Worm (Caenorhabditis elegans): ENCODE results near the gene H04M03.12.

DNA sequence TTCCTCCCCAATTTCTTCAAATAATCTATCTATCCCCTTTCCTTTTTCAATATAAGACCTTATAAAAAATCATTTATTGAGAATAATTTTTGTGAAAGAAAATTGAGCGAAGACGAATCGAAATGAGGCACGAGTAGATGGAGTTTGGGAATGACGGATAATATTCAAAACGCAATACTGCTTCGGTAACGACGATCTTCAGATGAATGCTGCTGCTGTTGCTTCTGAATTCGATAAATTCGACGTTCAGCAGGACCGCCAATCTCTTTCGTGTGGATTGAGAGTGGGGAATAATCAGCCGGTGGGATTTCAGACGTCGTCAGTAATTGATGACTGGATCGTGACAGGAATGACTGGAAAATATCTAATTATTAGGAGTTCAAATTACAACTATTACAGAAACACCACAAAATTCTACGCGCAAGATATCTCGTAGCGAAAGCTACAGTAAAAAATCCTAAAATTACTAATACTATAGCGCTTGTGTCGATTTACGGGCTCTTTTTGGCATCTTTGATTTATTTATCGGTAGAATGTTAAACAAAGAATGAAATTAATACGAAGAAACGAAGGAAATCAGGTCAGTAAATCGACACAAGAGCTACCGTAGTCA lies 52.3 kb downstream of the H04M03.12 start:
- TF ChIP-seq unc-62 (GFP tag; optimal IDR thresholded peaks at IDR 0.05) (no peak), fos-1 (tag; optimal IDR thresholded peaks at IDR 0.05) (no peak), nhr-237 (tag; optimal IDR thresholded peaks at IDR 0.05) (no peak), F13H6.1 (tag; optimal IDR thresholded peaks at IDR 0.05) (no peak), mab-5 (tag; optimal IDR thresholded peaks at IDR 0.05) (no peak), lin-39 (tag; optimal IDR thresholded peaks at IDR 0.05) (no peak), lin-11 (tag; optimal IDR thresholded peaks at IDR 0.05) (no peak), mdl-1 (tag; optimal IDR thresholded peaks at IDR 0.05) (no peak), zag-1 (tag; optimal IDR thresholded peaks at IDR 0.05) (no peak), blmp-1 (tag; optimal IDR thresholded peaks at IDR 0.05; ENCODE audit: insufficient read depth) (no peak)

Measured in whole organism, L2 larva.